Worm (Caenorhabditis elegans): ENCODE measurements around the gene try-3.

Gene try-3

DNA sequence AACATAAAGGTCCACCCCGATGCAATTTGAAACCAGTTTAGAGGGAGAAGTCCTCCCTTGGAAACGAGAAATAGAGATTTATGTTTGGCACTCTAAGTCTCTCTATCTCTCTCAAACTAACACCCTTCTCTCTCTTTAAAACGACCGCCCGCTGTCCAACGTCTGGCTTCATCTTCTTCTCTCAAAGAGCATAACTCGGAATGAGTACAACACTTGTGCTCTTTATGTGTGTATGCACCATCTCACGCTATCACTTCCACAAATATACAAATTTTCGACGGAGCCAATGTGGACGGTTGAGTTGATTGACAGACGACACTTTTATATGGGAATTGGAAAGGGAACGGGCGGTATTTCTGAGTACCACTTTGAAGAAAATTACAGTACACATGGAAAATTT is 17.4 kb downstream of the try-3 start:
- peak; percentile 42 for TF ChIP-seq fos-1 (tag; optimal IDR thresholded peaks at IDR 0.05)
- peak; percentile 12 for TF ChIP-seq C34F6.9 (tag; optimal IDR thresholded peaks at IDR 0.05)
- no peak for TF ChIP-seq zag-1 (tag; optimal IDR thresholded peaks at IDR 0.05)
- no peak for TF ChIP-seq dmd-4 (tag; optimal IDR thresholded peaks at IDR 0.05)

ce11 chrIV:6575959-6576727 is 19.2 kb downstream of the try-3 start:
- TF ChIP-seq nhr-23 (tag; optimal IDR thresholded peaks at IDR 0.05) (no peak), crh-2 (tag; optimal IDR thresholded peaks at IDR 0.05) (peak; percentile 30), C34F6.9 (tag; optimal IDR thresholded peaks at IDR 0.05) (no peak), unc-39 (tag; optimal IDR thresholded peaks at IDR 0.05) (no peak), nhr-129 (tag; optimal IDR thresholded peaks at IDR 0.05) (peak; percentile 26), egl-27 (tag; optimal IDR thresholded peaks at IDR 0.05) (no peak), gmeb-1 (tag; optimal IDR thresholded peaks at IDR 0.05) (peak; percentile 2)

ce11 chrIV:6576728-6577101 is 19.8 kb downstream of the try-3 start:
- TF ChIP-seq nhr-10 (tag; optimal IDR thresholded peaks at IDR 0.05): no peak
- TF ChIP-seq nhr-77 (tag; optimal IDR thresholded peaks at IDR 0.05): no peak
- TF ChIP-seq ama-1 (optimal IDR thresholded peaks at IDR 0.05): no peak
- TF ChIP-seq nhr-25 (tag; optimal IDR thresholded peaks at IDR 0.05): peak; percentile 59
- no peak for TF ChIP-seq alr-1 (tag; optimal IDR thresholded peaks at IDR 0.05)
- no peak for TF ChIP-seq ceh-16 (tag; optimal IDR thresholded peaks at IDR 0.05)
- TF ChIP-seq Y55F3AM.14 (GFP tag; optimal IDR thresholded peaks at IDR 0.05): no peak
- TF ChIP-seq ZK546.5 (tag; optimal IDR thresholded peaks at IDR 0.05): no peak
- TF ChIP-seq crh-2 (tag; optimal IDR thresholded peaks at IDR 0.05): peak; percentile 56
- TF ChIP-seq snpc-4 (tag; optimal IDR thresholded peaks at IDR 0.05): no peak
- no peak for TF ChIP-seq lin-11 (tag; optimal IDR thresholded peaks at IDR 0.05)
- TF ChIP-seq skn-1 (tag; optimal IDR thresholded peaks at IDR 0.05): no peak
- peak in 1 of 2 experiments; percentile 52 for TF ChIP-seq lsy-2 (tag; optimal IDR thresholded peaks at IDR 0.05)
- TF ChIP-seq nhr-21 (tag; optimal IDR thresholded peaks at IDR 0.05): peak; percentile 13
- peak; percentile 51 for TF ChIP-seq gmeb-1 (tag; optimal IDR thresholded peaks at IDR 0.05)
- peak; percentile 40 for TF ChIP-seq C34F6.9 (tag; optimal IDR thresholded peaks at IDR 0.05)
- peak; percentile 17 for TF ChIP-seq fos-1 (tag; optimal IDR thresholded peaks at IDR 0.05)
- TF ChIP-seq nhr-237 (tag; optimal IDR thresholded peaks at IDR 0.05): no peak
- TF ChIP-seq R02D3.7 (tag; optimal IDR thresholded peaks at IDR 0.05): no peak
- no peak for TF ChIP-seq unc-62 (GFP tag; optimal IDR thresholded peaks at IDR 0.05)
- TF ChIP-seq nhr-6 (tag; optimal IDR thresholded peaks at IDR 0.05): no peak
- peak; percentile 59 for TF ChIP-seq sma-9 (GFP tag; optimal IDR thresholded peaks at IDR 0.05)
- TF ChIP-seq sma-9 (tag; optimal IDR thresholded peaks at IDR 0.05): no peak
- TF ChIP-seq unc-39 (tag; optimal IDR thresholded peaks at IDR 0.05): no peak
- peak; percentile 57 for TF ChIP-seq egl-27 (tag; optimal IDR thresholded peaks at IDR 0.05)
- TF ChIP-seq unc-55 (GFP tag; optimal IDR thresholded peaks at IDR 0.05): peak; percentile 22
- TF ChIP-seq elt-1 (tag; optimal IDR thresholded peaks at IDR 0.05): no peak
- TF ChIP-seq sem-4 (tag; optimal IDR thresholded peaks at IDR 0.05): no peak
- TF ChIP-seq mab-5 (tag; optimal IDR thresholded peaks at IDR 0.05): no peak
- no peak for TF ChIP-seq nhr-11 (tag; optimal IDR thresholded peaks at IDR 0.05)
- TF ChIP-seq blmp-1 (tag; optimal IDR thresholded peaks at IDR 0.05; ENCODE audit: insufficient read depth): peak; percentile 9
- TF ChIP-seq nhr-129 (tag; optimal IDR thresholded peaks at IDR 0.05): peak; percentile 50
- no peak for TF ChIP-seq ztf-1 (GFP tag; conservative IDR thresholded peaks at IDR 0.05)
- TF ChIP-seq F13H6.1 (tag; optimal IDR thresholded peaks at IDR 0.05): peak; percentile 80
- TF ChIP-seq zag-1 (tag; optimal IDR thresholded peaks at IDR 0.05): no peak
- TF ChIP-seq sma-3 (GFP tag; optimal IDR thresholded peaks at IDR 0.05): peak; percentile 59
- TF ChIP-seq ceh-82 (tag; optimal IDR thresholded peaks at IDR 0.05): no peak
- no peak for TF ChIP-seq mbf-1 (tag; optimal IDR thresholded peaks at IDR 0.05)
- TF ChIP-seq elt-3 (tag; optimal IDR thresholded peaks at IDR 0.05): no peak
- TF ChIP-seq lin-13 (GFP tag; optimal IDR thresholded peaks at IDR 0.05): peak; percentile 24
- TF ChIP-seq dmd-4 (tag; optimal IDR thresholded peaks at IDR 0.05): no peak
- TF ChIP-seq peb-1 (tag; optimal IDR thresholded peaks at IDR 0.05): no peak
- no peak for TF ChIP-seq mdl-1 (tag; optimal IDR thresholded peaks at IDR 0.05)

All from whole organism, L2 larva.